Fruit fly (Drosophila melanogaster): ENCODE data around the gene trol.
A peak's percentile ranks its signal among the peaks of the same experiment; 100 is the strongest.

The trol gene

DNA sequence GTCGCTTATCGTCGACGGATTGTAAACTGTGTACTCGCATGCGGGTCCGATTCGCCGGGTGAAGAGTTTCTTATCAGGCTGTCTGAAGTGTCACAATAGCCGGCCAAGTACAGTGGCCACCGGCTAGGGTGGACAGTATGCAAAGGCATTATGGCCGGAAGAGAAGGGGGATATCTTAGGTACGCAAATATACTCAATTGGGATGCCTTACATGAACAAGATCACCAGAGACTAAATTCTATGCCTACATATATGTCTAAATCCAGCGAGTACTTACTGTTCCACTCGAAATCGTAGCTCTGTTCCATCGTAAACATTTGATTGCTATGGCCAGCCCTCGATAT lies 48.5 kb upstream of the trol start (continued):
- TF ChIP-seq zf30C (GFP tag; optimal IDR thresholded peaks at IDR 0.05) (no peak), ci (GFP tag; IDR thresholded peaks at IDR 0.05) (peak; percentile 96), CG12769 (tag; optimal IDR thresholded peaks at IDR 0.05) (peak; percentile 99), ab (GFP tag; optimal IDR thresholded peaks at IDR 0.05) (peak; percentile 84), sna (GFP tag; IDR thresholded peaks at IDR 0.05; ENCODE audit: partially characterized antibody) (no peak), CG9609 (GFP tag; optimal IDR thresholded peaks at IDR 0.05) (peak; percentile 92), crc (GFP tag; optimal IDR thresholded peaks at IDR 0.05) (peak; percentile 80), sr (GFP tag; IDR thresholded peaks at IDR 0.05) (peak; percentile 86), CG12219 (GFP tag; optimal IDR thresholded peaks at IDR 0.05) (peak; percentile 92), CG7271 (tag; optimal IDR thresholded peaks at IDR 0.05) (no peak), Doc2 (GFP tag; IDR thresholded peaks at IDR 0.05) (peak; percentile 74), CTCF (GFP tag; optimal IDR thresholded peaks at IDR 0.05) (peak; percentile 45), CG5180 (GFP tag; optimal IDR thresholded peaks at IDR 0.05) (peak; percentile 73), chm (GFP tag; IDR thresholded peaks at IDR 0.05) (peak; percentile 86; the same call in 1 of the 2 replicates), Nf-YB (GFP tag; optimal IDR thresholded peaks at IDR 0.05) (peak; percentile 56), lov (optimal IDR thresholded peaks at IDR 0.05) (no peak), lov (GFP tag; IDR thresholded peaks at IDR 0.05) (peak; percentile 85; the same call in 2 of the 3 replicates), nerfin-2 (GFP tag; IDR thresholded peaks at IDR 0.05; ENCODE audit: partially characterized antibody) (no peak), zfh2 (GFP tag; optimal IDR thresholded peaks at IDR 0.05) (peak; percentile 93), Dip2 (GFP tag; IDR thresholded peaks at IDR 0.05) (peak; percentile 41; the same call in 1 of the 2 replicates), CG11560 (tag; IDR thresholded peaks at IDR 0.05) (peak; percentile 88), Tbp (GFP tag; optimal IDR thresholded peaks at IDR 0.05) (no peak), CG3726 (GFP tag; IDR thresholded peaks at IDR 0.05) (peak; percentile 87), CG7839 (tag; optimal IDR thresholded peaks at IDR 0.05) (peak; percentile 95), grau (tag; optimal IDR thresholded peaks at IDR 0.05) (peak; percentile 98), CG13287 (GFP tag; IDR thresholded peaks at IDR 0.05; ENCODE audit: partially characterized antibody) (no peak), Blimp-1 (GFP tag; optimal IDR thresholded peaks at IDR 0.05) (peak; percentile 83), CG18262 (tag; optimal IDR thresholded peaks at IDR 0.05) (peak; percentile 75), TFAM (GFP tag; optimal IDR thresholded peaks at IDR 0.05) (no peak), h (optimal IDR thresholded peaks at IDR 0.05) (no peak), CG15601 (tag; optimal IDR thresholded peaks at IDR 0.05) (peak; percentile 25), dm (GFP tag; optimal IDR thresholded peaks at IDR 0.05) (peak; percentile 70), Hmr (GFP tag; optimal IDR thresholded peaks at IDR 0.05) (peak; percentile 95), CG8478 (optimal IDR thresholded peaks at IDR 0.05) (no peak), mirr (GFP tag; optimal IDR thresholded peaks at IDR 0.05) (peak; percentile 75), croc (GFP tag; conservative IDR thresholded peaks at IDR 0.05) (peak; percentile 81), Awh (GFP tag; IDR thresholded peaks at IDR 0.05) (peak; percentile 92), z (GFP tag; IDR thresholded peaks at IDR 0.05) (peak; percentile 52; the same call in 1 of the 3 replicates), Ada2b (GFP tag; IDR thresholded peaks at IDR 0.05) (peak; percentile 93), run (tag; optimal IDR thresholded peaks at IDR 0.05) (peak; percentile 66), lab (GFP tag; optimal IDR thresholded peaks at IDR 0.05) (peak; percentile 97), CG10565 (GFP tag; optimal IDR thresholded peaks at IDR 0.05) (peak; percentile 47), CG8089 (GFP tag; optimal IDR thresholded peaks at IDR 0.05) (peak; percentile 78), Taf1 (GFP tag; IDR thresholded peaks at IDR 0.05) (peak; percentile 94), yki (optimal IDR thresholded peaks at IDR 0.05) (no peak), CG9437 (GFP tag; optimal IDR thresholded peaks at IDR 0.05) (peak; percentile 58), CG12659 (GFP tag; optimal IDR thresholded peaks at IDR 0.05) (peak; percentile 93), CG6813 (GFP tag; optimal IDR thresholded peaks at IDR 0.05) (peak; percentile 91), CG3065 (GFP tag; optimal IDR thresholded peaks at IDR 0.05) (peak; percentile 67), twi (tag; optimal IDR thresholded peaks at IDR 0.05) (peak; percentile 52), MTF-1 (GFP tag; optimal IDR thresholded peaks at IDR 0.05; ENCODE audit: borderline replicate concordance) (peak; percentile 74), Bgb (GFP tag; IDR thresholded peaks at IDR 0.05; ENCODE audit: partially characterized antibody) (no peak), CG1233 (GFP tag; optimal IDR thresholded peaks at IDR 0.05) (peak; percentile 83)
